Fruit fly (Drosophila melanogaster) whole organism, embryonic: Measurements from ENCODE around the gene RhoGDI.

Source experiments
- Asciz ChIP-seq: fragments of 200-800 bp; sonication (Bioruptor generic); optimal IDR thresholded peaks from 2 replicates; lab custom pipeline; 2017; ENCODE audit warnings: missing biosample characterization, mild to moderate bottlenecking, missing genetic modification characterization, missing genetic modification reagents
- Bteb2 ChIP-seq: fragments of 200-800 bp; sonication (Bioruptor generic); optimal IDR thresholded peaks from 2 replicates; lab custom pipeline; 2016; ENCODE audit warnings: missing biosample characterization, missing genetic modification characterization
- CG10209 ChIP-seq: fragments of 200-800 bp; sonication (Bioruptor generic); optimal IDR thresholded peaks from 3 replicates; lab custom pipeline; 2017; ENCODE audit warnings: missing biosample characterization, mild to moderate bottlenecking, missing genetic modification characterization, missing genetic modification reagents
- CG10321 ChIP-seq: fragments of 200-800 bp; sonication (Bioruptor generic); IDR thresholded peaks from 2 replicates; pipeline ENCODE4 v1.3.6; 2022; ENCODE audit warnings: missing biosample characterization, missing genetic modification characterization
- CG10565 ChIP-seq: fragments of 200-800 bp; sonication (Bioruptor generic); optimal IDR thresholded peaks from 3 replicates; lab custom pipeline; 2016; ENCODE audit warnings: missing biosample characterization, mild to moderate bottlenecking, missing genetic modification characterization
- CG12219 ChIP-seq: fragments of 200-800 bp; sonication (Bioruptor generic); optimal IDR thresholded peaks from 3 replicates; lab custom pipeline; 2018; ENCODE audit warnings: missing biosample characterization, mild to moderate bottlenecking, missing genetic modification characterization
- CG14965 ChIP-seq: fragments of 200-800 bp; sonication (Bioruptor generic); optimal IDR thresholded peaks from 2 replicates; lab custom pipeline; 2016; ENCODE audit warnings: missing biosample characterization, missing genetic modification characterization, borderline replicate concordance
- CG17186 ChIP-seq: fragments of 200-800 bp; sonication (Bioruptor generic); optimal IDR thresholded peaks from 3 replicates; lab custom pipeline; 2017; ENCODE audit warnings: missing biosample characterization, missing genetic modification reagents, missing genetic modification characterization
- CG17328 ChIP-seq: fragments of 200-800 bp; sonication (Bioruptor generic); IDR thresholded peaks from 2 replicates; pipeline ENCODE4 v1.3.6; 2022; ENCODE audit warnings: missing biosample characterization, missing genetic modification characterization
- CG17359 ChIP-seq: fragments of 200-800 bp; sonication (Bioruptor generic); optimal IDR thresholded peaks from 3 replicates; lab custom pipeline; 2018; ENCODE audit warnings: missing biosample characterization, mild to moderate bottlenecking, missing genetic modification characterization, moderate library complexity
- CG17385 ChIP-seq: fragments of 200-800 bp; sonication (Bioruptor generic); optimal IDR thresholded peaks from 3 replicates; lab custom pipeline; 2018; ENCODE audit warnings: missing biosample characterization, mild to moderate bottlenecking, missing genetic modification characterization
- CG18619 ChIP-seq: fragments of 200-800 bp; sonication (Bioruptor generic); optimal IDR thresholded peaks from 3 replicates; lab custom pipeline; 2017; ENCODE audit warnings: missing biosample characterization, mild to moderate bottlenecking, missing genetic modification characterization
- CG30403 ChIP-seq: fragments of 200-800 bp; sonication (Bioruptor generic); optimal IDR thresholded peaks from 3 replicates; lab custom pipeline; 2016; ENCODE audit warnings: missing biosample characterization, missing genetic modification characterization
- CG31224 ChIP-seq: fragments of 200-800 bp; sonication (Bioruptor generic); IDR thresholded peaks from 2 replicates; pipeline ENCODE4 v1.3.6; 2022; ENCODE audit warnings: missing biosample characterization, missing genetic modification characterization
- CG33213 ChIP-seq: fragments of 200-800 bp; sonication (Bioruptor generic); optimal IDR thresholded peaks from 3 replicates; lab custom pipeline; 2016; ENCODE audit warnings: missing biosample characterization, missing genetic modification characterization
- CG6689 ChIP-seq: fragments of 200-800 bp; sonication (Bioruptor generic); IDR thresholded peaks from 2 replicates; pipeline ENCODE4 v1.3.6; 2022; ENCODE audit warnings: missing biosample characterization, missing genetic modification characterization
- CG7271 ChIP-seq: fragments of 200-800 bp; sonication (Bioruptor generic); optimal IDR thresholded peaks from 2 replicates; lab custom pipeline; 2018; ENCODE audit warnings: missing biosample characterization, mild to moderate bottlenecking, missing genetic modification characterization, moderate library complexity
- CG8478 ChIP-seq: fragments of >200 bp; optimal IDR thresholded peaks from 2 replicates; lab custom pipeline; 2018
- CG8765 ChIP-seq: fragments of 200-800 bp; sonication (Bioruptor generic); IDR thresholded peaks from 2 replicates; pipeline ENCODE4 v1.3.6; 2022; ENCODE audit warnings: missing biosample characterization, missing genetic modification characterization
- CG8924 ChIP-seq: fragments of 200-800 bp; optimal IDR thresholded peaks from 3 replicates; lab custom pipeline; 2019; ENCODE audit warnings: missing biosample characterization, mild to moderate bottlenecking, missing genetic modification characterization, moderate library complexity
- CHES-1-like ChIP-seq: fragments of 200-800 bp; sonication (Bioruptor generic); optimal IDR thresholded peaks from 2 replicates; lab custom pipeline; 2016; ENCODE audit warnings: missing biosample characterization, missing genetic modification characterization
- D19B ChIP-seq: fragments of 200-800 bp; sonication (Bioruptor generic); optimal IDR thresholded peaks from 2 replicates; lab custom pipeline; 2017; ENCODE audit warnings: missing biosample characterization, mild to moderate bottlenecking, missing genetic modification characterization
- Ets65A ChIP-seq: fragments of 200-800 bp; sonication (Bioruptor generic); peaks from one replicate; lab custom pipeline; 2016; ENCODE audit warnings: missing biosample characterization, missing genetic modification characterization
- H2.0 ChIP-seq: fragments of 200-800 bp; sonication (Bioruptor generic); IDR thresholded peaks from 2 replicates; pipeline ENCODE4 v1.3.6; 2022; ENCODE audit warnings: missing biosample characterization, missing genetic modification characterization
- HLH4C ChIP-seq: fragments of 200-800 bp; sonication (Bioruptor generic); IDR thresholded peaks from 3 replicates; pipeline ENCODE4 v1.3.6; 2022; ENCODE audit warnings: missing biosample characterization, missing genetic modification characterization; ENCODE audit not compliant: partially characterized antibody
- HLH54F ChIP-seq: fragments of 200-800 bp; sonication (Bioruptor generic); optimal IDR thresholded peaks from 3 replicates; lab custom pipeline; 2016; ENCODE audit warnings: missing biosample characterization, missing genetic modification characterization
- Hmx ChIP-seq: fragments of 200-800 bp; sonication (Bioruptor generic); optimal IDR thresholded peaks from 2 replicates; lab custom pipeline; 2016; ENCODE audit warnings: missing biosample characterization, missing genetic modification characterization
- Lim3 ChIP-seq: fragments of 200-800 bp; sonication (Bioruptor generic); IDR thresholded peaks from 2 replicates; pipeline ENCODE4 v1.3.6; 2022; ENCODE audit warnings: missing biosample characterization, missing genetic modification characterization
- MTF-1 ChIP-seq: fragments of 200-800 bp; sonication (Bioruptor generic); optimal IDR thresholded peaks from 2 replicates; lab custom pipeline; 2018; ENCODE audit warnings: missing biosample characterization, mild to moderate bottlenecking, missing genetic modification characterization, borderline replicate concordance
- NFAT ChIP-seq: fragments of 200-800 bp; sonication (Bioruptor generic); IDR thresholded peaks from 2 replicates; pipeline ENCODE4 v1.3.6; 2022; ENCODE audit warnings: missing biosample characterization, missing genetic modification characterization
- Neu2 ChIP-seq: fragments of 200-800 bp; sonication (Bioruptor generic); optimal IDR thresholded peaks from 3 replicates; lab custom pipeline; 2016; ENCODE audit warnings: missing biosample characterization, missing genetic modification characterization, borderline replicate concordance
- Oli ChIP-seq: fragments of 200-800 bp; sonication (Bioruptor generic); optimal IDR thresholded peaks from 2 replicates; lab custom pipeline; 2018; ENCODE audit warnings: missing biosample characterization, mild to moderate bottlenecking, missing genetic modification characterization, moderate library complexity
- Sry-δ ChIP-seq: fragments of 200-800 bp; sonication (Bioruptor generic); optimal IDR thresholded peaks from 2 replicates; lab custom pipeline; 2016; ENCODE audit warnings: missing biosample characterization, missing genetic modification characterization
- Usf ChIP-seq: fragments of 200-800 bp; sonication (Bioruptor generic); optimal IDR thresholded peaks from 2 replicates; lab custom pipeline; 2017; ENCODE audit warnings: missing genotype, missing biosample characterization, missing genetic modification characterization
- bsh ChIP-seq, 2 experiments: fragments of 200-800 bp; sonication (Bioruptor generic); optimal IDR thresholded peaks; 2 replicates each; lab custom pipeline; 2017 to 2018; ENCODE audit warnings: mild to moderate bottlenecking in 2 of 2, missing biosample characterization in 2 of 2, missing genetic modification characterization in 2 of 2, moderate library complexity in 1 of 2
- chm ChIP-seq: fragments of 200-800 bp; sonication (Bioruptor generic); IDR thresholded peaks from 2 replicates; pipeline ENCODE4 v1.3.6; 2022; ENCODE audit warnings: missing biosample characterization, missing genetic modification characterization
- disco-r ChIP-seq: fragments of 200-800 bp; sonication (Bioruptor generic); optimal IDR thresholded peaks from 2 replicates; lab custom pipeline; 2016; ENCODE audit warnings: missing biosample characterization, missing genetic modification characterization
- gcm ChIP-seq: fragments of 200-800 bp; sonication (Bioruptor generic); optimal IDR thresholded peaks from 2 replicates; lab custom pipeline; 2019; ENCODE audit warnings: missing biosample characterization, mild to moderate bottlenecking, missing genetic modification characterization, moderate library complexity
- hb ChIP-seq: fragments of 200-800 bp; sonication (Bioruptor generic); IDR thresholded peaks from 3 replicates; pipeline ENCODE4 v1.3.6; 2022; ENCODE audit warnings: missing biosample characterization, missing genetic modification characterization; ENCODE audit not compliant: partially characterized antibody
- insv ChIP-seq, 2 experiments: fragments of 200-800 bp; sonication (Bioruptor generic); optimal IDR thresholded peaks; 3 replicates each; lab custom pipeline; 2016 to 2018; ENCODE audit warnings: missing biosample characterization in 2 of 2, missing genetic modification characterization in 2 of 2
- inv ChIP-seq: fragments of 200-800 bp; sonication (Bioruptor generic); IDR thresholded peaks from 2 replicates; pipeline ENCODE4 v1.3.6; 2022; ENCODE audit warnings: missing biosample characterization, missing genetic modification characterization; ENCODE audit not compliant: partially characterized antibody
- kah ChIP-seq: fragments of 200-800 bp; sonication (Bioruptor generic); optimal IDR thresholded peaks from 2 replicates; lab custom pipeline; 2018; ENCODE audit warnings: missing biosample characterization, mild to moderate bottlenecking, missing genetic modification characterization
- mam ChIP-seq: fragments of 200-800 bp; sonication (Bioruptor generic); optimal IDR thresholded peaks from 3 replicates; lab custom pipeline; 2016; ENCODE audit warnings: missing biosample characterization, missing genetic modification characterization
- org-1 ChIP-seq: fragments of 200-800 bp; sonication (Bioruptor generic); optimal IDR thresholded peaks from 2 replicates; lab custom pipeline; 2017; ENCODE audit warnings: missing biosample characterization, missing genetic modification characterization
- pb ChIP-seq: fragments of 200-800 bp; sonication (Bioruptor generic); optimal IDR thresholded peaks from 3 replicates; lab custom pipeline; 2016; ENCODE audit warnings: missing biosample characterization, missing genetic modification characterization
- pnt ChIP-seq: fragments of 200-800 bp; sonication (Bioruptor generic); optimal IDR thresholded peaks from 3 replicates; lab custom pipeline; 2016; ENCODE audit warnings: missing biosample characterization, missing genetic modification characterization
- slou ChIP-seq: fragments of 200-800 bp; sonication (Bioruptor generic); optimal IDR thresholded peaks from 3 replicates; lab custom pipeline; 2016; ENCODE audit warnings: missing biosample characterization, missing genetic modification characterization
- slp2 ChIP-seq: fragments of 200-800 bp; sonication (Bioruptor generic); optimal IDR thresholded peaks from 2 replicates; lab custom pipeline; 2016; ENCODE audit warnings: missing biosample characterization, missing genetic modification characterization
- sr ChIP-seq: fragments of 200-800 bp; sonication (Bioruptor generic); IDR thresholded peaks from 3 replicates; pipeline ENCODE4 v1.3.6; 2022; ENCODE audit warnings: missing biosample characterization, missing genetic modification characterization
- unc-4 ChIP-seq: fragments of 200-800 bp; sonication (Bioruptor generic); IDR thresholded peaks from 2 replicates; pipeline ENCODE4 v1.3.6; 2022; ENCODE audit warnings: missing biosample characterization, missing genetic modification characterization; ENCODE audit not compliant: partially characterized antibody

RhoGDI gene

dm6 chr3L:19929051-19929718 lies 642 bp downstream of the RhoGDI start (continued):
- peak; percentile 40 for TF ChIP-seq CG30403 (GFP tag; lab: Kevin White, UChicago)
- no peak for TF ChIP-seq D19B (GFP tag; lab: Kevin White, UChicago)
- TF ChIP-seq pb (GFP tag; lab: Kevin White, UChicago), result no peak
- TF ChIP-seq Sry-δ (GFP tag; lab: Kevin White, UChicago), result no peak
- no peak for TF ChIP-seq disco-r (GFP tag; lab: Kevin White, UChicago)
- no peak for TF ChIP-seq Asciz (GFP tag; lab: Kevin White, UChicago)
- no peak for TF ChIP-seq sr (GFP tag; lab: Robert Waterston, UW)
- no peak for TF ChIP-seq CG10321 (GFP tag; lab: Robert Waterston, UW)
- TF ChIP-seq NFAT (GFP tag; lab: Robert Waterston, UW), result no peak
- no peak for TF ChIP-seq MTF-1 (GFP tag; lab: Kevin White, UChicago)
- peak; percentile 40 for TF ChIP-seq Bteb2 (GFP tag; lab: Kevin White, UChicago)
- TF ChIP-seq Neu2 (GFP tag; lab: Kevin White, UChicago), result no peak
- no peak for TF ChIP-seq CG6689 (GFP tag; lab: Robert Waterston, UW)
- no peak for TF ChIP-seq inv (GFP tag; lab: Robert Waterston, UW)
- TF ChIP-seq insv (GFP tag; optimal IDR thresholded peaks at IDR 0.05; lab: Kevin White, UChicago), result no peak
- no peak for TF ChIP-seq CG8924 (tag; lab: Kevin White, UChicago)
- no peak for TF ChIP-seq Hmx (GFP tag; lab: Kevin White, UChicago)
- TF ChIP-seq slp2 (GFP tag; lab: Kevin White, UChicago), result peak; percentile 22
- no peak for TF ChIP-seq H2.0 (GFP tag; lab: Robert Waterston, UW)
- TF ChIP-seq CG17328 (GFP tag; lab: Robert Waterston, UW), result no peak
- no peak for TF ChIP-seq CG8765 (GFP tag; lab: Robert Waterston, UW)
- no peak for TF ChIP-seq CG17385 (GFP tag; lab: Kevin White, UChicago)
- TF ChIP-seq CG17186 (GFP tag; lab: Kevin White, UChicago), result no peak
- TF ChIP-seq CG7271 (tag; lab: Kevin White, UChicago), result no peak
- no peak for TF ChIP-seq mam (GFP tag; lab: Kevin White, UChicago)
- TF ChIP-seq Ets65A (GFP tag; lab: Kevin White, UChicago), result no peak
- peak in 1 of 2 experiments; percentile 11 for TF ChIP-seq bsh (GFP tag; optimal IDR thresholded peaks at IDR 0.05; lab: Kevin White, UChicago)
- TF ChIP-seq Lim3 (GFP tag; lab: Robert Waterston, UW), result no peak
- no peak for TF ChIP-seq Usf (GFP tag; lab: Kevin White, UChicago)
- no peak for TF ChIP-seq CG18619 (GFP tag; lab: Kevin White, UChicago)
- TF ChIP-seq CG12219, result no peak
- no peak for TF ChIP-seq CG33213 (GFP tag; lab: Kevin White, UChicago)
- TF ChIP-seq org-1 (GFP tag; lab: Kevin White, UChicago), result no peak
- TF ChIP-seq gcm, result no peak
- TF ChIP-seq CG14965 (GFP tag; lab: Kevin White, UChicago), result no peak
- TF ChIP-seq unc-4 (GFP tag; lab: Robert Waterston, UW), result no peak
- no peak for TF ChIP-seq kah (GFP tag; lab: Kevin White, UChicago)
- TF ChIP-seq CHES-1-like, result no peak
- TF ChIP-seq pnt (GFP tag; lab: Kevin White, UChicago), result no peak
- TF ChIP-seq CG8478 (lab: Kevin White, UChicago), result no peak
- no peak for TF ChIP-seq hb (GFP tag; lab: Robert Waterston, UW)
- TF ChIP-seq CG10209 (GFP tag; lab: Kevin White, UChicago), result peak; percentile 40
- no peak for TF ChIP-seq HLH54F (GFP tag; lab: Kevin White, UChicago)
- no peak for TF ChIP-seq CG10565 (GFP tag; lab: Kevin White, UChicago)
- TF ChIP-seq Oli, result no peak
- TF ChIP-seq slou (GFP tag; lab: Kevin White, UChicago), result no peak
- TF ChIP-seq CG17359, result peak; percentile 8
- TF ChIP-seq HLH4C (GFP tag; lab: Robert Waterston, UW), result no peak
- no peak for TF ChIP-seq chm (GFP tag; lab: Robert Waterston, UW)
- TF ChIP-seq CG31224 (GFP tag; lab: Robert Waterston, UW), result no peak
